Worm (Caenorhabditis elegans): ENCODE results near the gene ugt-49.

ugt-49 gene

DNA sequence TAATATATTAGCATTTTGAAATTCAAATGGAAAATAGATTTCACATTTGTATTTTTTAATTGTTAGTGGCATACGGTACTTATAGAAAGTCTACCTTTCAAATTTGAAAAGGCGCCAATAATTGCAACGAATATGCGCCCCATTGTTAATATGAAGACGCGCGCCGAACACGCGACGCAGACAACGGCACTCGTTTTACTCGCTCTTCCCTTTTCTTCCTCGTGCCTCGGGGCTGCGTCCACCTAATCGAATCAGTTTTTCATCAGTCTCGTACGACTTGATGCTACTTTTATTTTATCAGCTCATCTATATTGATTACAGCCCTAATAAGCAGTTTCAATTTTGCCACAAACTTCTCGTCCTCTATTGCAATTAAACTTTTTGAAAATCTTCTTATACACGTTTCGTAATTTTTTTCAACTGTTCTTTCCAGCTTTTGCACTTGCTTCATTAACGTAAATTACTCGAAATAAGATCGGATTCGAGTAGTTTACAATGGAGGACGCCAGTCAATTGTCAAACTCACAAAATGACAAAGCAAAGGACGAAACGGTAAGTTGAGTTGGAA lies 10.2 kb upstream of the ugt-49 start, which contains the start of gene cash-1:
Gene cash-1, plus strand, starts transcription at position 432 of the 568 bp plus-strand sequence.
- TF ChIP-seq ets-7 (tag; optimal IDR thresholded peaks at IDR 0.05) (no peak), hnd-1 (tag; optimal IDR thresholded peaks at IDR 0.05) (no peak), F13C5.2 (tag; optimal IDR thresholded peaks at IDR 0.05) (no peak), ceh-13 (GFP tag; optimal IDR thresholded peaks at IDR 0.05) (no peak), aly-1 (tag; optimal IDR thresholded peaks at IDR 0.05) (no peak), hmbx-1 (tag; optimal IDR thresholded peaks at IDR 0.05) (no peak), ceh-36 (tag; optimal IDR thresholded peaks at IDR 0.05) (no peak), flt-1 (GFP tag; IDR thresholded peaks at IDR 0.05) (no peak), pes-1 (GFP tag; IDR thresholded peaks at IDR 0.05) (no peak), ama-1 (optimal IDR thresholded peaks at IDR 0.05) (no peak), tbx-37 (GFP tag; conservative IDR thresholded peaks at IDR 0.05) (no peak), scrt-1 (GFP tag; IDR thresholded peaks at IDR 0.05) (no peak), B0310.2 (tag; optimal IDR thresholded peaks at IDR 0.05) (no peak), hmg-4 (GFP tag; optimal IDR thresholded peaks at IDR 0.05) (no peak), tbx-11 (GFP tag; IDR thresholded peaks at IDR 0.05) (no peak)

DNA sequence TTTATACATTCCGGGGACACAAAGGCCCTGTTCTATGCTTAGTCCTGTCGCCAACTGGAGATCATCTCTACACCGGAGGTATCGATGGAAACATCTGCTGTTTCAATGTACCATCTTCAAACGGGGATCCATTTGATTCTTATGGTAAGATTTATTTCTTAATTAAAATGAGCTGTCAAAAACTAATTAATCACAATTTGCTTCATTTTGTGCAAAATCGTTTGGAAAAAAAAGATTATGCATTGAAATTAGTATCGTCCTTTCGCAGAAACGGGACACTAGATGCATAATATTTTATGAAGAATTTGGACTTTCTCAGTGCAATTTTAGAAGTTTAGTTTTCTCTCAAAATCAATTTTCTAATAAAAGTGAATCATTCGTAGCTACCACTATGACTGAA lies 8.3 kb upstream of the ugt-49 start:
- TF ChIP-seq hnd-1 (tag; optimal IDR thresholded peaks at IDR 0.05) (no peak), tbx-37 (GFP tag; conservative IDR thresholded peaks at IDR 0.05) (no peak), ceh-13 (GFP tag; optimal IDR thresholded peaks at IDR 0.05) (no peak), tra-4 (tag; optimal IDR thresholded peaks at IDR 0.05) (no peak), B0310.2 (tag; optimal IDR thresholded peaks at IDR 0.05) (no peak), sea-1 (GFP tag; conservative IDR thresholded peaks at IDR 0.05) (no peak), ama-1 (optimal IDR thresholded peaks at IDR 0.05) (no peak), tbx-11 (GFP tag; IDR thresholded peaks at IDR 0.05) (no peak), scrt-1 (GFP tag; IDR thresholded peaks at IDR 0.05) (no peak), aly-1 (tag; optimal IDR thresholded peaks at IDR 0.05) (no peak), ceh-36 (tag; optimal IDR thresholded peaks at IDR 0.05) (no peak), flt-1 (GFP tag; IDR thresholded peaks at IDR 0.05) (no peak), hmg-4 (GFP tag; optimal IDR thresholded peaks at IDR 0.05) (no peak), F13C5.2 (tag; optimal IDR thresholded peaks at IDR 0.05) (no peak), pes-1 (GFP tag; IDR thresholded peaks at IDR 0.05) (no peak), ets-7 (tag; optimal IDR thresholded peaks at IDR 0.05) (no peak), hmbx-1 (tag; optimal IDR thresholded peaks at IDR 0.05) (no peak)

DNA sequence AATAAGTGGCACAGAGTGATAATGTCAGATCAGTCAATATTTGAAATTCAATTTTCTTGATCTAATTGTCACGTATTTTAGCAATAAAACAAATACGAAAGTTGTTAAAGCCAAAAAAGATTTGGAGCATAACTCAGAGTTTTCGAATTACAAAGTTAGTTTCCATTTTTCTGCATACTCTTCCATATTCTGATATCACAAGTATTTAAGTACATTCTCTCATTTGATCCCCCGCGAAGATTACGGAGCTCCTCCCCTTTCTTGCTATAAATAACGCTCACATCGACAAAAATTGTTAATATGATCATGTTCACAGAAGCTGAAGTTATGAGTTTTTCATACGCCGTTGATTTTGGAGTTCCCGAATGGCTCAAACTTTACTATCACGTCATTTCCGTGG lies 3.9 kb upstream of the ugt-49 start, which contains the start of gene sri-20:
Gene sri-20, plus strand, starts transcription at position 301 of the 400 bp plus-strand sequence.
- TF ChIP-seq ets-7 (tag; optimal IDR thresholded peaks at IDR 0.05) (no peak), F13C5.2 (tag; optimal IDR thresholded peaks at IDR 0.05) (no peak), hmbx-1 (tag; optimal IDR thresholded peaks at IDR 0.05) (no peak), scrt-1 (GFP tag; IDR thresholded peaks at IDR 0.05) (no peak), hmg-4 (GFP tag; optimal IDR thresholded peaks at IDR 0.05) (no peak), sea-1 (GFP tag; conservative IDR thresholded peaks at IDR 0.05) (no peak), ceh-36 (tag; optimal IDR thresholded peaks at IDR 0.05) (no peak), tbx-37 (GFP tag; conservative IDR thresholded peaks at IDR 0.05) (no peak), tra-4 (tag; optimal IDR thresholded peaks at IDR 0.05) (no peak), aly-1 (tag; optimal IDR thresholded peaks at IDR 0.05) (no peak), tbx-11 (GFP tag; IDR thresholded peaks at IDR 0.05) (no peak)

DNA sequence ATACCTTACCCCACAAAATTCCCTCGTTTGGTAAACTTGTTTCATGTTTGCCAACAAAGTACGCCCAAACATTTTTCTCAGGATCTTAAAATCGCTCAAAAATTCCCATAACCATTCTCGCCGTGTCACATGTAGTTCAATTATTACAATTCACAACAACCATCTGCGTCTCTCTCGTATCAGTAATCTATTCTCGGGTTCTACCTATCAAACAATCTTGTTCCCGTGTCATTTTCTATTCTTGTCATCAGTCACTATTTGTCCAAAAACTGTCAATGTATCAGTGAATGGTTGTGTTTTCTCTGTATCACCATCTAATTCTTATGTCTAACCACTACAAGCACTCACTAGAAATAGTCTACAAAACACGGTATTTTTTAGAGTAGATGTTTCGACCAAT lies 944 bp upstream of the ugt-49 start:
- TF ChIP-seq ceh-13 (GFP tag; optimal IDR thresholded peaks at IDR 0.05) (no peak), scrt-1 (GFP tag; IDR thresholded peaks at IDR 0.05) (no peak), tbx-11 (GFP tag; IDR thresholded peaks at IDR 0.05) (no peak), tbx-37 (GFP tag; conservative IDR thresholded peaks at IDR 0.05) (no peak), ceh-36 (tag; optimal IDR thresholded peaks at IDR 0.05) (no peak), flt-1 (GFP tag; IDR thresholded peaks at IDR 0.05) (no peak), ama-1 (optimal IDR thresholded peaks at IDR 0.05) (no peak), pes-1 (GFP tag; IDR thresholded peaks at IDR 0.05) (no peak), hnd-1 (tag; optimal IDR thresholded peaks at IDR 0.05) (no peak), ets-7 (tag; optimal IDR thresholded peaks at IDR 0.05) (no peak), B0310.2 (tag; optimal IDR thresholded peaks at IDR 0.05) (no peak), hmbx-1 (tag; optimal IDR thresholded peaks at IDR 0.05) (no peak), hmg-4 (GFP tag; optimal IDR thresholded peaks at IDR 0.05) (no peak)

DNA sequence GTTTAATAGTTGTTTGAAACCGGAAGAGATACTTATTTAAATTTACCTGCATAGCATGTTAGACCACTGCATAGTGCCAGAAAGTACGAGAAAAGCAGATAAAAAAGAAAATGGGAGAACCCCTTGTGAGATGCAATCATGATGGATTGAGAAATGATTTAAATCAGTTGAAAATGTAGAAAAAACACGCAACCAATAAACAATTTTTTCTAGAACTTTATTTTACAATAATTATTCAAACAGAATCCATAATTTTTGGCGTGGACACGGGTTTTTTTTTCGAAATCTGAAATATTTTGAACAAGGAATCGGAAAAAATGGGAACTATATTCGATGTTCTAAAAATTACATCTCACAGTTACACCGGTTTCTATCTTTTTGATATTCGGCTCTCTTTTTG lies 7.2 kb downstream of the ugt-49 start, which contains the start of gene AC3.12:
Gene AC3.12, minus strand, starts transcription at position 101 of the 400 bp plus-strand sequence.
- TF ChIP-seq tbx-11 (GFP tag; IDR thresholded peaks at IDR 0.05): no peak
- TF ChIP-seq flt-1 (GFP tag; IDR thresholded peaks at IDR 0.05): no peak
- TF ChIP-seq pes-1 (GFP tag; IDR thresholded peaks at IDR 0.05): no peak

DNA sequence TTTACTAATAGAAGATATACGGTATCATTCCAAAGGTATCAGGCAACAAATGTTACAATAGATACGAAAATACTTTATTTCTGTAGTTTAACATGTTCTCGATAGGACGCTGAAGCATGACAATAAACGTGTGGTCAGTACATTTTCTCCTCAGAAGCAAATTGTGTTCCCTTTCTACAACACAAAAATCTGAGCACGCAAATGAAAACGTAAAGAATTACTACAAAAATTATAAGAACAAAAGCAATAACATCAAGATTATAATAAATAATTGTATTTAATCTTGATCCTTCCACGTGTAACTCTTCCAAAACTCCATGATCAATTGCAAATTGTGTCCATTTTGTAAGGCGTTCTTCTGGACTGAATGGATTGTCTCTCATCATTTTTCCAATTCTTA lies 7.6 kb downstream of the ugt-49 start:
- no peak for TF ChIP-seq tbx-11 (GFP tag; IDR thresholded peaks at IDR 0.05)
- no peak for TF ChIP-seq sea-1 (GFP tag; conservative IDR thresholded peaks at IDR 0.05)

DNA sequence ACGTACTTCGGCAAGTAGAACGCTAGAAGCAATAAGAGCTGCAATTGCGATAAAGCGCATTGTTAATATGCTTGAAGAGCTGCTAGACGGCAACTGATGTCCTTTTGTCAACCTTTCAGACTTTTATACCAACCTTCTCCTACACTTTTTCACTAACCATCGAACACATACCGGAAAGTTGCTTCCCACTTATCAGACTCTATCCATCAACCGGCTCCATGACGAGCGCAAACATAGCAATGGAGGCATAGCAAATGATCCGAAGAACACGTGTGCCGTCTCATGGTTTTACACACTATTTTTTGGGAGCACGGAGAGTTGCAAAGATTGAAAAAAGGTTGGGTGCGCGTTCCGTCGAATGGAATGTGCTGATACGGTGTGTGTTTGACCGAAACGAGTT lies 9.6 kb downstream of the ugt-49 start, which contains the start of gene abu-1:
Gene abu-1, minus strand, starts transcription at position 101 of the 400 bp plus-strand sequence.
- no peak for TF ChIP-seq ceh-13 (GFP tag; optimal IDR thresholded peaks at IDR 0.05)
- TF ChIP-seq B0310.2 (tag; optimal IDR thresholded peaks at IDR 0.05): no peak
- no peak for TF ChIP-seq hmbx-1 (tag; optimal IDR thresholded peaks at IDR 0.05)
- no peak for TF ChIP-seq ceh-36 (tag; optimal IDR thresholded peaks at IDR 0.05)
- no peak for TF ChIP-seq F13C5.2 (tag; optimal IDR thresholded peaks at IDR 0.05)
- TF ChIP-seq tra-4 (tag; optimal IDR thresholded peaks at IDR 0.05): no peak
- TF ChIP-seq hnd-1 (tag; optimal IDR thresholded peaks at IDR 0.05): no peak
- no peak for TF ChIP-seq aly-1 (tag; optimal IDR thresholded peaks at IDR 0.05)
- TF ChIP-seq tbx-37 (GFP tag; conservative IDR thresholded peaks at IDR 0.05): no peak
- TF ChIP-seq tbx-11 (GFP tag; IDR thresholded peaks at IDR 0.05): no peak
- TF ChIP-seq ets-7 (tag; optimal IDR thresholded peaks at IDR 0.05): no peak
- no peak for TF ChIP-seq pes-1 (GFP tag; IDR thresholded peaks at IDR 0.05)
- TF ChIP-seq flt-1 (GFP tag; IDR thresholded peaks at IDR 0.05): no peak
- TF ChIP-seq sea-1 (GFP tag; conservative IDR thresholded peaks at IDR 0.05): no peak
- no peak for TF ChIP-seq scrt-1 (GFP tag; IDR thresholded peaks at IDR 0.05)
- TF ChIP-seq ama-1 (optimal IDR thresholded peaks at IDR 0.05): no peak
- TF ChIP-seq hmg-4 (GFP tag; optimal IDR thresholded peaks at IDR 0.05): no peak

All from whole organism, early embryonic.